Fruit fly (Drosophila melanogaster): ENCODE results near the gene Setd3.

Setd3 gene

dm6 chrX:7001135-7001769 is 32.7 kb upstream of the Setd3 start (continued):
- peak; percentile 31 for TF ChIP-seq corto (GFP tag; optimal IDR thresholded peaks at IDR 0.05)
- no peak for TF ChIP-seq CG9609 (GFP tag; optimal IDR thresholded peaks at IDR 0.05)
- peak; percentile 4 for TF ChIP-seq bcd (GFP tag; optimal IDR thresholded peaks at IDR 0.05)
- no peak for TF ChIP-seq sna (GFP tag; IDR thresholded peaks at IDR 0.05; ENCODE audit: partially characterized antibody)
- no peak for TF ChIP-seq pb (GFP tag; optimal IDR thresholded peaks at IDR 0.05)
- TF ChIP-seq nom (GFP tag; optimal IDR thresholded peaks at IDR 0.05), result no peak
- peak; percentile 41 for TF ChIP-seq bab2 (GFP tag; optimal IDR thresholded peaks at IDR 0.05)
- peak; percentile 63 for TF ChIP-seq CG13424 (tag; optimal IDR thresholded peaks at IDR 0.05)
- TF ChIP-seq HHEX (GFP tag; optimal IDR thresholded peaks at IDR 0.05), result peak; percentile 12
- no peak for TF ChIP-seq br (optimal IDR thresholded peaks at IDR 0.05)
- TF ChIP-seq sob (GFP tag; IDR thresholded peaks at IDR 0.05), result 0 out of 2 replicates have a peak, but pooled peaks have one; percentile 49
- TF ChIP-seq caup (GFP tag; optimal IDR thresholded peaks at IDR 0.05; ENCODE audit: severe bottlenecking), result peak; percentile 39
- peak; percentile 26 to 61 for TF ChIP-seq Hr51 (GFP tag; optimal IDR thresholded peaks at IDR 0.05)
- peak; percentile 8 for TF ChIP-seq Abd-B (GFP tag; optimal IDR thresholded peaks at IDR 0.05)
- peak; percentile 26; the same call in 1 of the 2 replicates for TF ChIP-seq MBD-R2 (GFP tag; IDR thresholded peaks at IDR 0.05)
- peak; percentile 23; the same call in 1 of the 3 replicates for TF ChIP-seq so (GFP tag; IDR thresholded peaks at IDR 0.05)
- no peak for TF ChIP-seq CG1832 (GFP tag; optimal IDR thresholded peaks at IDR 0.05)
- peak; percentile 50; the same call in 1 of the 2 replicates for TF ChIP-seq E2f1 (GFP tag; IDR thresholded peaks at IDR 0.05)
- TF ChIP-seq lbe (GFP tag; optimal IDR thresholded peaks at IDR 0.05), result peak; percentile 39
- TF ChIP-seq Ets65A (GFP tag), result peak; percentile 7
- peak; percentile 26 for TF ChIP-seq sens (GFP tag)
- TF ChIP-seq BtbVII (GFP tag; optimal IDR thresholded peaks at IDR 0.05), result peak; percentile 9
- TF ChIP-seq grn (GFP tag; optimal IDR thresholded peaks at IDR 0.05), result peak; percentile 57
- peak; percentile 46 for TF ChIP-seq CG2678 (tag; optimal IDR thresholded peaks at IDR 0.05)
- peak; percentile 82 for TF ChIP-seq Med (GFP tag)
- peak; percentile 63 for TF ChIP-seq Meics (GFP tag; optimal IDR thresholded peaks at IDR 0.05)
- peak; percentile 49 for TF ChIP-seq chn (GFP tag; optimal IDR thresholded peaks at IDR 0.05)
- TF ChIP-seq CG15011 (GFP tag; optimal IDR thresholded peaks at IDR 0.05), result peak; percentile 3
- no peak for TF ChIP-seq Ravus (GFP tag; IDR thresholded peaks at IDR 0.05)
- TF ChIP-seq disco-r (GFP tag; optimal IDR thresholded peaks at IDR 0.05), result no peak
- TF ChIP-seq tgo (GFP tag; IDR thresholded peaks at IDR 0.05), result peak; percentile 69
- no peak for TF ChIP-seq p53 (GFP tag; optimal IDR thresholded peaks at IDR 0.05)
- peak in 1 of 2 experiments; percentile 42 for TF ChIP-seq eve (GFP tag; optimal IDR thresholded peaks at IDR 0.05)
- TF ChIP-seq CG18011 (GFP tag; optimal IDR thresholded peaks at IDR 0.05), result no peak
- peak in 1 of 2 experiments; percentile 53 for TF ChIP-seq bsh (GFP tag; optimal IDR thresholded peaks at IDR 0.05)
- TF ChIP-seq vvl (GFP tag; IDR thresholded peaks at IDR 0.05), result peak; percentile 74
- peak; percentile 49; the same call in 1 of the 2 replicates for TF ChIP-seq CG32767 (GFP tag; IDR thresholded peaks at IDR 0.05)
- TF ChIP-seq CG10209 (GFP tag; optimal IDR thresholded peaks at IDR 0.05), result peak; percentile 43
- TF ChIP-seq zfh1 (GFP tag; IDR thresholded peaks at IDR 0.05), result 0 out of 3 replicates have a peak, but pooled peaks have one; percentile 42
- TF ChIP-seq CG31441 (GFP tag; IDR thresholded peaks at IDR 0.05), result peak; percentile 75
- no peak for TF ChIP-seq onecut (GFP tag; IDR thresholded peaks at IDR 0.05)
- TF ChIP-seq sisA (GFP tag; IDR thresholded peaks at IDR 0.05), result 0 out of 2 replicates have a peak, but pooled peaks have one; percentile 16
- peak; percentile 51; the same call in 1 of the 2 replicates for TF ChIP-seq Ptx1 (GFP tag; IDR thresholded peaks at IDR 0.05)
- no peak for TF ChIP-seq H15 (GFP tag; IDR thresholded peaks at IDR 0.05)
- peak; percentile 35 for TF ChIP-seq CG10979 (tag; optimal IDR thresholded peaks at IDR 0.05)
- peak; percentile 39; the same call in 1 of the 2 replicates for TF ChIP-seq CG9932 (GFP tag; IDR thresholded peaks at IDR 0.05)
- TF ChIP-seq Hmr (GFP tag; optimal IDR thresholded peaks at IDR 0.05), result peak; percentile 37
- TF ChIP-seq lab (GFP tag; optimal IDR thresholded peaks at IDR 0.05), result peak; percentile 80
- TF ChIP-seq CG10267 (tag; optimal IDR thresholded peaks at IDR 0.05), result peak; percentile 30
